Worm (Caenorhabditis elegans) whole organism, L2 larva: ENCODE results near the gene egl-5.
A peak's percentile ranks its signal among the peaks of the same experiment; 100 is the strongest.

Experiments used
- C34F6.9 ChIP-seq: fragments of 150-350 bp; optimal IDR thresholded peaks from 2 replicates; lab custom pipeline; 2014; ENCODE audit warnings: missing biosample characterization, missing genetic modification characterization
- Y55F3AM.14 ChIP-seq: fragments of 200-800 bp; sonication (Bioruptor generic); optimal IDR thresholded peaks from 2 replicates; lab custom pipeline; 2018; ENCODE audit warnings: mild to moderate bottlenecking, missing genetic modification characterization, missing compliant biosample characterization
- ZK546.5 ChIP-seq: sonication (generic microtip); optimal IDR thresholded peaks from 2 replicates; lab custom pipeline; 2017; ENCODE audit warnings: missing biosample characterization, missing genetic modification characterization
- alr-1 ChIP-seq: fragments of 150-350 bp; optimal IDR thresholded peaks from 2 replicates; lab custom pipeline; 2014; ENCODE audit warnings: missing biosample characterization, missing genetic modification characterization
- ceh-16 ChIP-seq: fragments of 150-350 bp; optimal IDR thresholded peaks from 2 replicates; lab custom pipeline; 2014; ENCODE audit warnings: missing biosample characterization, missing genetic modification characterization
- ceh-82 ChIP-seq: fragments of 150-350 bp; optimal IDR thresholded peaks from 2 replicates; lab custom pipeline; 2014; ENCODE audit warnings: missing biosample characterization, missing genetic modification characterization
- dmd-4 ChIP-seq: sonication (generic microtip); optimal IDR thresholded peaks from 2 replicates; lab custom pipeline; 2017; ENCODE audit warnings: missing biosample characterization, missing genetic modification characterization
- egl-27 ChIP-seq: sonication (generic microtip); optimal IDR thresholded peaks from 3 replicates; lab custom pipeline; 2017; ENCODE audit warnings: missing biosample characterization, missing genetic modification reagents, missing genetic modification characterization
- elt-1 ChIP-seq: fragments of 150-350 bp; optimal IDR thresholded peaks from 2 replicates; lab custom pipeline; 2014; ENCODE audit warnings: missing biosample characterization, missing genetic modification characterization
- elt-3 ChIP-seq: sonication (generic microtip); optimal IDR thresholded peaks from 2 replicates; lab custom pipeline; 2017; ENCODE audit warnings: missing biosample characterization, missing genetic modification characterization
- fos-1 ChIP-seq: fragments of 150-350 bp; optimal IDR thresholded peaks from 2 replicates; lab custom pipeline; 2014; ENCODE audit warnings: missing biosample characterization, missing genetic modification characterization
- gmeb-1 ChIP-seq: fragments of 150-350 bp; optimal IDR thresholded peaks from 2 replicates; lab custom pipeline; 2014; ENCODE audit warnings: missing biosample characterization, missing genetic modification characterization
- lin-11 ChIP-seq: fragments of 150-350 bp; sonication (generic microtip); optimal IDR thresholded peaks from 2 replicates; lab custom pipeline; 2014; ENCODE audit warnings: missing biosample characterization, missing genetic modification characterization, inconsistent platforms, mixed read lengths
- lin-13 ChIP-seq: fragments of 150-350 bp; optimal IDR thresholded peaks from 2 replicates; lab custom pipeline; 2014; ENCODE audit warnings: missing biosample characterization, missing genetic modification reagents, missing genetic modification characterization
- lin-39 ChIP-seq: fragments of 150-350 bp; optimal IDR thresholded peaks from 2 replicates; lab custom pipeline; 2014; ENCODE audit warnings: missing biosample characterization, missing genetic modification reagents, missing genetic modification characterization
- lsy-2 ChIP-seq, 2 experiments: fragments of 150-350 bp in 1 of 2; sonication (generic microtip) in 1 of 2; optimal IDR thresholded peaks; 2 replicates each; lab custom pipeline; 2014 to 2017; ENCODE audit warnings: missing biosample characterization in 2 of 2, missing genetic modification characterization in 2 of 2
- mab-5 ChIP-seq: fragments of 150-350 bp; optimal IDR thresholded peaks from 2 replicates; lab custom pipeline; 2014; ENCODE audit warnings: missing biosample characterization, missing genetic modification characterization
- mbf-1 ChIP-seq: sonication (generic microtip); optimal IDR thresholded peaks from 2 replicates; lab custom pipeline; 2017; ENCODE audit warnings: missing biosample characterization, missing genetic modification characterization
- mdl-1 ChIP-seq, 2 experiments: fragments of 150-350 bp in 1 of 2; sonication (generic microtip) in 1 of 2; optimal IDR thresholded peaks; 2 replicates each; lab custom pipeline; 2017; ENCODE audit warnings: missing biosample characterization in 2 of 2, missing genetic modification characterization in 2 of 2
- nhr-10 ChIP-seq: sonication (generic microtip); optimal IDR thresholded peaks from 2 replicates; lab custom pipeline; 2017; ENCODE audit warnings: missing biosample characterization, missing genetic modification characterization
- nhr-11 ChIP-seq: fragments of 150-350 bp; optimal IDR thresholded peaks from 2 replicates; lab custom pipeline; 2014; ENCODE audit warnings: missing biosample characterization, missing genetic modification characterization
- nhr-129 ChIP-seq: fragments of 150-350 bp; optimal IDR thresholded peaks from 2 replicates; lab custom pipeline; 2014; ENCODE audit warnings: missing biosample characterization, missing genetic modification characterization
- nhr-21 ChIP-seq: fragments of 150-350 bp; optimal IDR thresholded peaks from 2 replicates; lab custom pipeline; 2014; ENCODE audit warnings: missing biosample characterization, missing genetic modification characterization
- nhr-237 ChIP-seq: fragments of 150-350 bp; optimal IDR thresholded peaks from 2 replicates; lab custom pipeline; 2014; ENCODE audit warnings: missing biosample characterization, missing genetic modification characterization
- nhr-25 ChIP-seq: fragments of 150-350 bp; sonication (generic microtip); optimal IDR thresholded peaks from 3 replicates; lab custom pipeline; 2014; ENCODE audit warnings: missing biosample characterization, missing genetic modification characterization
- nhr-6 ChIP-seq: fragments of 150-350 bp; optimal IDR thresholded peaks from 2 replicates; lab custom pipeline; 2014; ENCODE audit warnings: missing biosample characterization, missing genetic modification characterization
- sem-4 ChIP-seq: fragments of 150-350 bp; optimal IDR thresholded peaks from 2 replicates; lab custom pipeline; 2014; ENCODE audit warnings: missing biosample characterization, missing genetic modification reagents, missing genetic modification characterization
- skn-1 ChIP-seq: sonication (generic microtip); optimal IDR thresholded peaks from 2 replicates; lab custom pipeline; 2017; ENCODE audit warnings: missing biosample characterization, missing genetic modification characterization
- snpc-4 ChIP-seq: fragments of 150-350 bp; optimal IDR thresholded peaks from 2 replicates; lab custom pipeline; 2014; ENCODE audit warnings: missing biosample characterization, missing genetic modification characterization
- unc-55 ChIP-seq: fragments of 150-350 bp; sonication (generic microtip); optimal IDR thresholded peaks from 3 replicates; lab custom pipeline; 2014; ENCODE audit warnings: missing biosample characterization, missing genetic modification reagents, missing genetic modification characterization
- ztf-1 ChIP-seq: fragments of 200-800 bp; sonication (Bioruptor generic); conservative IDR thresholded peaks from 2 replicates; pipeline ENCODE4 v1.3.6; 2022; ENCODE audit warnings: missing genetic modification characterization, missing compliant biosample characterization

egl-5 gene

ce11 chrIII:7816463-7816862, 2.3 kb downstream of the egl-5 start:
- peak; percentile 100 for TF ChIP-seq sem-4
- no peak for TF ChIP-seq unc-55 (GFP tag; lab: Kevin White, UChicago)
- TF ChIP-seq nhr-25 (tag; lab: Kevin White, UChicago): no peak
- TF ChIP-seq mab-5 (tag; lab: Kevin White, UChicago): no peak
- TF ChIP-seq, all 48 proteins: peak for 1

- TF ChIP-seq gmeb-1 (tag; lab: Kevin White, UChicago): no peak
- no peak for TF ChIP-seq egl-27 (tag; lab: Kevin White, UChicago)
- no peak for TF ChIP-seq skn-1 (tag; lab: Kevin White, UChicago)
- no peak for TF ChIP-seq nhr-6 (tag; lab: Kevin White, UChicago)
- TF ChIP-seq Y55F3AM.14 (GFP tag; lab: Kevin White, UChicago): no peak
- no peak for TF ChIP-seq ZK546.5 (tag; lab: Kevin White, UChicago)
- no peak for TF ChIP-seq fos-1
- TF ChIP-seq ceh-16 (tag; lab: Kevin White, UChicago): no peak
- no peak for TF ChIP-seq nhr-10 (tag; lab: Kevin White, UChicago)
- no peak for TF ChIP-seq mab-5 (tag; lab: Kevin White, UChicago)
- TF ChIP-seq ceh-82 (tag; lab: Kevin White, UChicago): no peak
- no peak for TF ChIP-seq dmd-4 (tag; lab: Kevin White, UChicago)
- no peak for TF ChIP-seq nhr-237 (tag; lab: Kevin White, UChicago)
- TF ChIP-seq mdl-1 (tag; optimal IDR thresholded peaks at IDR 0.05; lab: Kevin White, UChicago): no peak
- no peak for TF ChIP-seq ztf-1 (GFP tag; lab: Robert Waterston, UW)
- no peak for TF ChIP-seq lsy-2 (tag; optimal IDR thresholded peaks at IDR 0.05; lab: Kevin White, UChicago)
- no peak for TF ChIP-seq elt-1 (tag; lab: Kevin White, UChicago)
These were observed 4.8 kb downstream of the egl-5 start for ce11 chrIII:7818965-7819364.

- no peak for TF ChIP-seq alr-1 (tag; lab: Kevin White, UChicago)
- TF ChIP-seq elt-1 (tag; lab: Kevin White, UChicago): no peak
- no peak for TF ChIP-seq nhr-21 (tag; lab: Kevin White, UChicago)
- TF ChIP-seq mdl-1 (tag; optimal IDR thresholded peaks at IDR 0.05; lab: Kevin White, UChicago): no peak
- TF ChIP-seq unc-55 (GFP tag; lab: Kevin White, UChicago): peak; percentile 43
- TF ChIP-seq nhr-129: peak; percentile 41
- peak in 1 of 2 experiments; percentile 57 for TF ChIP-seq lsy-2 (tag; optimal IDR thresholded peaks at IDR 0.05; lab: Kevin White, UChicago)
These were observed 5.7 kb downstream of the egl-5 start for ce11 chrIII:7819866-7820265.

ce11 chrIII:7823285-7823684, 9.1 kb downstream of the egl-5 start:
- peak in 1 of 2 experiments; percentile 5 for TF ChIP-seq lsy-2 (tag; optimal IDR thresholded peaks at IDR 0.05; lab: Kevin White, UChicago)
- TF ChIP-seq dmd-4 (tag; lab: Kevin White, UChicago): no peak

ce11 chrIII:7824041-7824440, 9.9 kb downstream of the egl-5 start:
- no peak for TF ChIP-seq lin-39
- no peak for TF ChIP-seq gmeb-1 (tag; lab: Kevin White, UChicago)
- no peak for TF ChIP-seq C34F6.9 (tag; lab: Kevin White, UChicago)
- TF ChIP-seq ceh-16 (tag; lab: Kevin White, UChicago): no peak
- no peak for TF ChIP-seq lin-13 (GFP tag; lab: Kevin White, UChicago)
- TF ChIP-seq, all 48 proteins: peak for 0

- TF ChIP-seq lin-11 (tag; lab: Kevin White, UChicago): no peak
- peak; percentile 42 for TF ChIP-seq C34F6.9 (tag; lab: Kevin White, UChicago)
- TF ChIP-seq lsy-2 (tag; optimal IDR thresholded peaks at IDR 0.05; lab: Kevin White, UChicago): peak in 1 of 2 experiments; percentile 61
- peak; percentile 12 for TF ChIP-seq nhr-129
These were observed 14.6 kb downstream of the egl-5 start, which contains the start of the genes egl-45 and kcmf-1 for ce11 chrIII:7828576-7829461. egl-45 (minus strand) TSS chrIII:7828626. kcmf-1 (plus strand) TSS chrIII:7829411.

ce11 chrIII:7832473-7832872, 18.3 kb downstream of the egl-5 start:
- TF ChIP-seq nhr-10 (tag; lab: Kevin White, UChicago): no peak
- no peak for TF ChIP-seq nhr-129
- no peak for TF ChIP-seq ztf-1 (GFP tag; lab: Robert Waterston, UW)
- no peak for TF ChIP-seq snpc-4
- TF ChIP-seq C34F6.9 (tag; lab: Kevin White, UChicago): no peak
- TF ChIP-seq mbf-1 (tag; lab: Kevin White, UChicago): no peak
- TF ChIP-seq elt-3 (tag; lab: Kevin White, UChicago): no peak
- TF ChIP-seq nhr-11: no peak
- no peak for TF ChIP-seq ceh-82 (tag; lab: Kevin White, UChicago)
- TF ChIP-seq egl-27 (tag; lab: Kevin White, UChicago): no peak
- TF ChIP-seq ceh-16 (tag; lab: Kevin White, UChicago): no peak
